Fruit fly (Drosophila melanogaster) whole organism, embryonic: ENCODE measurements around the gene CG43886.

Experiments used
- Atf3 ChIP-seq: fragments of 200-800 bp; sonication (Bioruptor generic); optimal IDR thresholded peaks from 3 replicates; lab custom pipeline; 2016; ENCODE audit warnings: missing biosample characterization, missing genetic modification characterization
- C15 ChIP-seq: fragments of 200-800 bp; sonication (Bioruptor generic); IDR thresholded peaks from 3 replicates; pipeline ENCODE4 v1.3.6; 2022; ENCODE audit warnings: missing biosample characterization, missing genetic modification characterization
- CG12219 ChIP-seq: fragments of 200-800 bp; sonication (Bioruptor generic); optimal IDR thresholded peaks from 3 replicates; lab custom pipeline; 2018; ENCODE audit warnings: missing biosample characterization, mild to moderate bottlenecking, missing genetic modification characterization
- CG12769 ChIP-seq: fragments of 200-800 bp; sonication (Bioruptor generic); optimal IDR thresholded peaks from 2 replicates; lab custom pipeline; 2019; ENCODE audit warnings: missing biosample characterization, mild to moderate bottlenecking, missing genetic modification characterization, moderate library complexity
- CG1647 ChIP-seq: fragments of 200-800 bp; sonication (Bioruptor generic); optimal IDR thresholded peaks from 3 replicates; lab custom pipeline; 2016; ENCODE audit warnings: missing biosample characterization, missing genetic modification characterization
- CG2712 ChIP-seq: fragments of 200-800 bp; optimal IDR thresholded peaks from 3 replicates; lab custom pipeline; 2019; ENCODE audit warnings: missing biosample characterization, mild to moderate bottlenecking, missing genetic modification characterization, moderate library complexity
- CG31441 ChIP-seq: fragments of 200-800 bp; sonication (Bioruptor generic); IDR thresholded peaks from 2 replicates; pipeline ENCODE4 v1.3.6; 2022; ENCODE audit warnings: missing biosample characterization, missing genetic modification characterization
- CG32772 ChIP-seq: fragments of 200-800 bp; sonication (Bioruptor generic); IDR thresholded peaks from 2 replicates; pipeline ENCODE4 v1.3.6; 2022; ENCODE audit warnings: missing biosample characterization, missing genetic modification characterization
- CG3281 ChIP-seq: fragments of 200-800 bp; sonication (Bioruptor generic); optimal IDR thresholded peaks from 3 replicates; lab custom pipeline; 2017; ENCODE audit warnings: missing biosample characterization, mild to moderate bottlenecking, missing genetic modification characterization
- CG34224 ChIP-seq: fragments of 200-800 bp; sonication (Bioruptor generic); IDR thresholded peaks from 3 replicates; pipeline ENCODE4 v1.3.6; 2022; ENCODE audit warnings: missing biosample characterization, missing genetic modification characterization; ENCODE audit not compliant: partially characterized antibody
- CG6654 ChIP-seq: fragments of 200-800 bp; sonication (Bioruptor generic); optimal IDR thresholded peaks from 2 replicates; lab custom pipeline; 2017; ENCODE audit warnings: missing biosample characterization, mild to moderate bottlenecking, missing genetic modification characterization
- CG8765 ChIP-seq: fragments of 200-800 bp; sonication (Bioruptor generic); IDR thresholded peaks from 2 replicates; pipeline ENCODE4 v1.3.6; 2022; ENCODE audit warnings: missing biosample characterization, missing genetic modification characterization
- CG9215 ChIP-seq: fragments of 200-800 bp; sonication (Bioruptor generic); IDR thresholded peaks from 2 replicates; pipeline ENCODE4 v1.3.6; 2022; ENCODE audit warnings: missing biosample characterization, missing genetic modification characterization
- Camta ChIP-seq: fragments of 200-800 bp; sonication (Bioruptor generic); optimal IDR thresholded peaks from 2 replicates; lab custom pipeline; 2016; ENCODE audit warnings: missing biosample characterization, missing genetic modification characterization
- CkIIα-i1 ChIP-seq: fragments of 200-800 bp; sonication (Bioruptor generic); IDR thresholded peaks from 2 replicates; pipeline ENCODE4 v1.3.6; 2022; ENCODE audit warnings: missing biosample characterization, missing genetic modification characterization
- Dad ChIP-seq: fragments of 200-800 bp; sonication (Bioruptor generic); optimal IDR thresholded peaks from 3 replicates; lab custom pipeline; 2016; ENCODE audit warnings: missing biosample characterization, missing genetic modification characterization
- Dek ChIP-seq: fragments of 200-800 bp; sonication (Bioruptor generic); optimal IDR thresholded peaks from 3 replicates; lab custom pipeline; 2019; ENCODE audit warnings: missing biosample characterization, mild to moderate bottlenecking, missing genetic modification characterization, moderate library complexity
- Gug ChIP-seq: fragments of 200-800 bp; sonication (Bioruptor generic); IDR thresholded peaks from 4 replicates; pipeline ENCODE4 v1.3.6; 2022; ENCODE audit warnings: missing biosample characterization, missing genetic modification characterization
- HLH3B ChIP-seq: fragments of 200-800 bp; sonication (Bioruptor generic); IDR thresholded peaks from 2 replicates; pipeline ENCODE4 v1.3.6; 2022; ENCODE audit warnings: missing biosample characterization, missing genetic modification characterization
- Hey ChIP-seq: fragments of 200-800 bp; sonication (Bioruptor generic); optimal IDR thresholded peaks from 3 replicates; lab custom pipeline; 2018; ENCODE audit warnings: missing biosample characterization, mild to moderate bottlenecking, missing genetic modification characterization
- HmgD ChIP-seq: fragments of 200-800 bp; sonication (Bioruptor generic); optimal IDR thresholded peaks from 3 replicates; lab custom pipeline; 2016; ENCODE audit warnings: missing biosample characterization, missing genetic modification characterization
- Lim3 ChIP-seq: fragments of 200-800 bp; sonication (Bioruptor generic); IDR thresholded peaks from 2 replicates; pipeline ENCODE4 v1.3.6; 2022; ENCODE audit warnings: missing biosample characterization, missing genetic modification characterization
- NfI ChIP-seq: fragments of 200-800 bp; sonication (Bioruptor generic); optimal IDR thresholded peaks from 3 replicates; lab custom pipeline; 2018; ENCODE audit warnings: missing biosample characterization, mild to moderate bottlenecking, missing genetic modification characterization, moderate library complexity
- Ravus ChIP-seq: fragments of 200-800 bp; sonication (Bioruptor generic); IDR thresholded peaks from 2 replicates; pipeline ENCODE4 v1.3.6; 2022; ENCODE audit warnings: missing biosample characterization, missing genetic modification characterization
- Rfx ChIP-seq: fragments of 200-800 bp; sonication (Bioruptor generic); IDR thresholded peaks from 2 replicates; pipeline ENCODE4 v1.3.6; 2022; ENCODE audit warnings: missing biosample characterization, missing genetic modification characterization
- ash1 ChIP-seq: fragments of 200-800 bp; sonication (Bioruptor generic); optimal IDR thresholded peaks from 2 replicates; lab custom pipeline; 2018; ENCODE audit warnings: missing biosample characterization, mild to moderate bottlenecking, missing genetic modification characterization
- bab2 ChIP-seq: fragments of 200-800 bp; sonication (Bioruptor generic); optimal IDR thresholded peaks from 2 replicates; lab custom pipeline; 2016; ENCODE audit warnings: missing biosample characterization, missing genetic modification characterization
- cad ChIP-seq: fragments of >200 bp; optimal IDR thresholded peaks from 2 replicates; lab custom pipeline; 2017; ENCODE audit warnings: missing biosample characterization, missing genetic modification characterization
- caup ChIP-seq: fragments of 200-800 bp; sonication (Bioruptor generic); optimal IDR thresholded peaks from 3 replicates; lab custom pipeline; 2017; ENCODE audit warnings: missing biosample characterization, mild to moderate bottlenecking, missing genetic modification characterization, moderate library complexity; ENCODE audit not compliant: severe bottlenecking
- chn ChIP-seq: fragments of 200-800 bp; sonication (Bioruptor generic); optimal IDR thresholded peaks from 2 replicates; lab custom pipeline; 2016; ENCODE audit warnings: missing biosample characterization, missing genetic modification characterization
- crc ChIP-seq: fragments of 200-800 bp; sonication (Bioruptor generic); optimal IDR thresholded peaks from 2 replicates; lab custom pipeline; 2016; ENCODE audit warnings: missing biosample characterization, missing genetic modification characterization
- dysf ChIP-seq: fragments of 200-800 bp; sonication (Bioruptor generic); IDR thresholded peaks from 3 replicates; pipeline ENCODE4 v1.3.6; 2022; ENCODE audit warnings: missing biosample characterization, missing genetic modification characterization
- gro ChIP-seq: fragments of 200-800 bp; sonication (Bioruptor generic); optimal IDR thresholded peaks from 2 replicates; lab custom pipeline; 2016; ENCODE audit warnings: missing biosample characterization, missing genetic modification characterization
- gt ChIP-seq: fragments of 200-800 bp; sonication (Bioruptor generic); IDR thresholded peaks from 2 replicates; pipeline ENCODE4 v1.3.6; 2022; ENCODE audit warnings: missing biosample characterization, missing genetic modification characterization
- jing ChIP-seq: fragments of 200-800 bp; sonication (Bioruptor generic); optimal IDR thresholded peaks from 2 replicates; lab custom pipeline; 2018; ENCODE audit warnings: missing biosample characterization, mild to moderate bottlenecking, missing genetic modification characterization
- jumu ChIP-seq: fragments of 200-800 bp; sonication (Bioruptor generic); optimal IDR thresholded peaks from 3 replicates; lab custom pipeline; 2016; ENCODE audit warnings: missing biosample characterization, missing genetic modification characterization
- kah ChIP-seq: fragments of 200-800 bp; sonication (Bioruptor generic); optimal IDR thresholded peaks from 2 replicates; lab custom pipeline; 2018; ENCODE audit warnings: missing biosample characterization, mild to moderate bottlenecking, missing genetic modification characterization
- klu ChIP-seq: fragments of 200-800 bp; sonication (Bioruptor generic); IDR thresholded peaks from 2 replicates; pipeline ENCODE4 v1.3.6; 2022; ENCODE audit warnings: missing biosample characterization, missing genetic modification characterization
- lab ChIP-seq: fragments of 200-800 bp; sonication (Bioruptor generic); optimal IDR thresholded peaks from 3 replicates; lab custom pipeline; 2017; ENCODE audit warnings: missing biosample characterization, missing genetic modification characterization, mild to moderate bottlenecking, moderate library complexity, missing genetic modification reagents
- lov ChIP-seq, 2 experiments: fragments of 200-800 bp in 1 of 2; fragments of >200 bp in 1 of 2; sonication (Bioruptor generic) in 1 of 2; IDR thresholded peaks in 1 of 2; optimal IDR thresholded peaks in 1 of 2; 2 replicates in 1 of 2; 3 replicates in 1 of 2; pipeline versions ENCODE4 v1.3.6 to Lab custom; 2017 to 2022; ENCODE audit warnings: missing biosample characterization in 1 of 2, missing genetic modification characterization in 1 of 2
- maf-S ChIP-seq: fragments of 200-800 bp; sonication (Bioruptor generic); optimal IDR thresholded peaks from 2 replicates; lab custom pipeline; 2016; ENCODE audit warnings: missing biosample characterization, missing genetic modification characterization
- mld ChIP-seq: fragments of 200-800 bp; sonication (Bioruptor generic); IDR thresholded peaks from 3 replicates; pipeline ENCODE4 v1.3.6; 2022; ENCODE audit warnings: missing biosample characterization, missing genetic modification characterization; ENCODE audit not compliant: partially characterized antibody
- oc ChIP-seq: fragments of 200-800 bp; sonication (Bioruptor generic); optimal IDR thresholded peaks from 2 replicates; lab custom pipeline; 2018; ENCODE audit warnings: missing biosample characterization, mild to moderate bottlenecking, missing genetic modification characterization, moderate library complexity
- pnt ChIP-seq: fragments of 200-800 bp; sonication (Bioruptor generic); optimal IDR thresholded peaks from 3 replicates; lab custom pipeline; 2016; ENCODE audit warnings: missing biosample characterization, missing genetic modification characterization
- sens ChIP-seq: fragments of 200-800 bp; sonication (Bioruptor generic); peaks from one replicate; lab custom pipeline; 2016; ENCODE audit warnings: missing biosample characterization, missing genetic modification characterization
- seq ChIP-seq: fragments of 200-800 bp; sonication (Bioruptor generic); IDR thresholded peaks from 2 replicates; pipeline ENCODE4 v1.3.6; 2022; ENCODE audit warnings: missing biosample characterization, missing genetic modification characterization
- slp2 ChIP-seq: fragments of 200-800 bp; sonication (Bioruptor generic); optimal IDR thresholded peaks from 2 replicates; lab custom pipeline; 2016; ENCODE audit warnings: missing biosample characterization, missing genetic modification characterization
- tap ChIP-seq: fragments of 200-800 bp; optimal IDR thresholded peaks from 3 replicates; lab custom pipeline; 2019; ENCODE audit warnings: missing biosample characterization, mild to moderate bottlenecking, missing genetic modification characterization, moderate library complexity
- vvl ChIP-seq: fragments of 200-800 bp; sonication (Bioruptor generic); IDR thresholded peaks from 2 replicates; pipeline ENCODE4 v1.3.6; 2022; ENCODE audit warnings: missing biosample characterization, missing genetic modification characterization

Gene CG43886

DNA sequence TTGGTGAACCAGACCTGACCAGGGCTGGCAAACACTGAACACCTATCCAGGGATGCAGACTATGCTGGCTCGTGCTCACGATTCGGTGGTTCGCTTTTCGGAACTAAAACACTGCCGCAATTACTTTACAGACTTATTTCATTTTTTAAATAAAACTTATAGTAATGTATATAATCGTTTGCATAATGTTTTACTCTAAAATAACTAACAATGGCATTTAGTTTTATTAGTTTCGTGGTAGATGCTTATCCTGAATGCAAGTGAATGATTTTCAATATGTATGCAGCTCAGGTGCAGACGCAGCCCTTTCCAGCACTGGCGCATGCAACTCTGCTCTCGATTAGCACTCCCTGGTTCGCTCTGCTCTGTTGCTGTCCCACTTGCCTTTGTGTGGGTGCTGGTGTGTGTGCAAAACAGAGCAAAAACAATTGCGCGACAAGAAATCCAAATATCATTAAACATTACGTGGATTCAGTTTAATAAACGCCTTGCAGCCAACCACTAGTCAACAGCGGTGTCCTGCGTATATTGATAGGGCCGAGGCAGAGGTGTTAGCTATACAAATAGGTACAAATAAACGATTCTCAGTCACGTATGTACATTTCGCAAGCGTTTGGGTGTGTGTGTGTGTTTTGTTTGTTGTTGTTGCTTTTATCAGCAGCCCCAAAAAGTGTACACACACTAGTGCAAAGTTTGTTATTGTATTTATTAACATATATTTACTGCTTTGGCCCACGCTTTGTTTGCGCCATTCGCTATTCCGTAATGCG is 27.2 kb upstream of the CG43886 start, which contains the start of the genes ERR and Atg18a (continued):
- TF ChIP-seq dysf (peak; percentile 90), C15 (GFP tag; lab: Robert Waterston, UW) (peak; percentile 19; the same call in 1 of the 3 replicates), gro (GFP tag; lab: Kevin White, UChicago) (peak; percentile 66), CG31441 (peak; percentile 83; the same call in 1 of the 2 replicates), crc (GFP tag; lab: Kevin White, UChicago) (peak; percentile 36), caup (peak; percentile 74), Dad (GFP tag; lab: Kevin White, UChicago) (peak; percentile 82), lab (GFP tag; lab: Kevin White, UChicago) (peak; percentile 83), Hey (tag; lab: Kevin White, UChicago) (peak; percentile 57), mld (GFP tag; lab: Robert Waterston, UW) (no peak), Rfx (peak; percentile 94), CG32772 (peak; percentile 89), sens (GFP tag; lab: Kevin White, UChicago) (peak; percentile 93), vvl (peak; percentile 85), maf-S (GFP tag; lab: Kevin White, UChicago) (peak; percentile 79), CG34224 (GFP tag; lab: Robert Waterston, UW) (peak; percentile 65; the same call in 2 of the 3 replicates), tap (tag; lab: Kevin White, UChicago) (no peak), Camta (GFP tag; lab: Kevin White, UChicago) (peak; percentile 56), CG1647 (GFP tag; lab: Kevin White, UChicago) (peak; percentile 61), ash1 (GFP tag; lab: Kevin White, UChicago) (no peak), cad (GFP tag; lab: Kevin White, UChicago) (no peak), klu (GFP tag; lab: Robert Waterston, UW) (peak; percentile 93), chn (peak; percentile 87), CG2712 (tag; lab: Kevin White, UChicago) (peak; percentile 89), gt (peak; percentile 71), HLH3B (GFP tag; lab: Robert Waterston, UW) (peak; percentile 80), kah (GFP tag; lab: Kevin White, UChicago) (peak; percentile 3), Ravus (peak; percentile 41), lov (optimal IDR thresholded peaks at IDR 0.05; lab: Kevin White, UChicago) (no peak), lov (GFP tag; IDR thresholded peaks at IDR 0.05; lab: Robert Waterston, UW) (no peak), oc (tag; lab: Kevin White, UChicago) (no peak), CG12219 (GFP tag; lab: Kevin White, UChicago) (no peak), CG3281 (GFP tag; lab: Kevin White, UChicago) (peak; percentile 87), CkIIα-i1 (GFP tag; lab: Robert Waterston, UW) (no peak), Lim3 (peak; percentile 45; the same call in 1 of the 2 replicates), HmgD (GFP tag; lab: Kevin White, UChicago) (peak; percentile 79), seq (peak; percentile 77), jumu (GFP tag; lab: Kevin White, UChicago) (peak; percentile 87), CG12769 (tag; lab: Kevin White, UChicago) (peak; percentile 77), slp2 (GFP tag; lab: Kevin White, UChicago) (peak; percentile 76), CG9215 (peak; percentile 94), jing (GFP tag; lab: Kevin White, UChicago) (no peak), Dek (tag; lab: Kevin White, UChicago) (peak; percentile 87), bab2 (GFP tag; lab: Kevin White, UChicago) (peak; percentile 79), CG8765 (peak; percentile 69), Gug (GFP tag; lab: Robert Waterston, UW) (peak; percentile 93), NfI (GFP tag; lab: Kevin White, UChicago) (peak; percentile 87), pnt (GFP tag; lab: Kevin White, UChicago) (peak; percentile 79), CG6654 (GFP tag; lab: Kevin White, UChicago) (peak; percentile 32), Atf3 (peak; percentile 62)
